Worm (Caenorhabditis elegans): ENCODE measurements around the gene mxl-2.

Gene mxl-2

DNA sequence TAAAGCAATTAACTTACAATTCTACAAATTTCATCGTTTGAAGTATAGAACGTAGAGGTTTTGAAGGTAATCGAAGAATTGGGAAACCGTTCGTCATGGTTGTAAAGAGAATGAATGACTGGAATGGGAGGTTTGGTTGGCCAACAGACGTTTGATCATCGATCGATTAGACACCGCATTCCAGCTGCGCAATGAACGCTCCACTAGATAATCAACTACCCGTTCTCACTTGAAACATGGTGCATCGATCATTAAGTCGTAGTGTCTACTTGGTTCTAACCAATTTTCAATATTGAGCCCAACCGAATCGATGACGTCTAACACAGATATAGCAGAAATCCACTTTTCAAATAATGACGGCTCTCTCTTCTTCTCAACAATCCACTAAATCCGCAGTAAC lies 44.8 kb downstream of the mxl-2 start, which contains the start of gene fbxb-82:
Gene fbxb-82, minus strand, starts transcription at position 101 of the 400 bp plus-strand sequence.
- TF ChIP-seq zfh-2 (GFP tag; conservative IDR thresholded peaks at IDR 0.05): no peak
- TF ChIP-seq Y95B8A.8 (GFP tag; IDR thresholded peaks at IDR 0.05): no peak
- TF ChIP-seq chd-7 (tag; optimal IDR thresholded peaks at IDR 0.05): no peak

DNA sequence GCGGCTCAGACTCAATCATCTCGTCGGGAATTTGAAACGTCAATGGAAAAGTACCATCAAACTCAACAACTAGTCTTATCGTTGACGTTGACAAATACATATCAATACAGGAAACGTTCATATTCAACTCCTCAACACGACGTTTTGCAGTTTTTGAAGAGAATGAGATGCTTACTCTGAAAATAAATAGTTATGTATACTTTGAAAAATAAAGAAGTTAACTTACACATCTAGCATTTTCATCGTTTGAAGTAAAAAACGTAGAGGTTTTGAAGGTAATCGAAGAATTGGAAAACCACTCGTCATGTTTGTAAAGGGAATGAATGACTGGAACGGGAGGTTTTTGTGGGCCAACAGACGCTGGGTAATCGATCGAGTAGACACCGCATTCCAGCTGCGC lies 47.0 kb downstream of the mxl-2 start, which contains the start of gene fbxb-81:
Gene fbxb-81, minus strand, starts transcription at position 314 of the 400 bp plus-strand sequence.
- TF ChIP-seq aptf-2 (GFP tag; conservative IDR thresholded peaks at IDR 0.05): no peak
